Worm (Caenorhabditis elegans): ENCODE results near the gene mltn-1.

ce11 chrII:13116710-13117109, 28.3 kb downstream of the mltn-1 start, which contains the start of gene rict-1:
- no peak for TF ChIP-seq nhr-12 (tag; optimal IDR thresholded peaks at IDR 0.05)
- no peak for TF ChIP-seq nhr-76 (tag; optimal IDR thresholded peaks at IDR 0.05)
- no peak for TF ChIP-seq mdl-1 (tag; optimal IDR thresholded peaks at IDR 0.05)
- TF ChIP-seq nhr-28 (tag; optimal IDR thresholded peaks at IDR 0.05) = no peak
- no peak for TF ChIP-seq ztf-11 (tag; optimal IDR thresholded peaks at IDR 0.05)
- no peak for TF ChIP-seq tbx-2 (tag; optimal IDR thresholded peaks at IDR 0.05)

All from whole organism, L3 larva.